Worm (Caenorhabditis elegans) whole organism, L3 larva: ENCODE measurements around the gene K01H12.4.

Experiments
- R02D3.7 ChIP-seq: fragments of 150-350 bp; optimal IDR thresholded peaks from 2 replicates; lab custom pipeline; 2014; ENCODE audit warnings: missing biosample characterization, missing genetic modification characterization
- ZK546.5 ChIP-seq: sonication (generic microtip); optimal IDR thresholded peaks from 2 replicates; lab custom pipeline; 2017; ENCODE audit warnings: missing biosample characterization, missing genetic modification characterization
- aly-2 ChIP-seq: fragments of 150-350 bp; optimal IDR thresholded peaks from 2 replicates; lab custom pipeline; 2014; ENCODE audit warnings: missing biosample characterization, missing genetic modification characterization
- ama-1 ChIP-seq: fragments of 150-350 bp; optimal IDR thresholded peaks from 2 replicates; lab custom pipeline; 2018
- ceh-16 ChIP-seq: sonication (generic microtip); optimal IDR thresholded peaks from 2 replicates; lab custom pipeline; 2017; ENCODE audit warnings: missing biosample characterization, missing genetic modification characterization
- ceh-28 ChIP-seq: fragments of 150-350 bp; optimal IDR thresholded peaks from 2 replicates; lab custom pipeline; 2014; ENCODE audit warnings: missing biosample characterization, missing genetic modification reagents, missing genetic modification characterization
- ceh-82 ChIP-seq: fragments of 150-350 bp; optimal IDR thresholded peaks from 2 replicates; lab custom pipeline; 2014; ENCODE audit warnings: missing biosample characterization, missing genetic modification characterization
- ceh-9 ChIP-seq: sonication (generic microtip); optimal IDR thresholded peaks from 2 replicates; lab custom pipeline; 2018; ENCODE audit warnings: missing biosample characterization, missing genetic modification characterization
- daf-12 ChIP-seq: fragments of 150-350 bp; optimal IDR thresholded peaks from 2 replicates; lab custom pipeline; 2014; ENCODE audit warnings: missing biosample characterization, missing genetic modification reagents, missing genetic modification characterization
- egl-27 ChIP-seq: sonication (generic microtip); optimal IDR thresholded peaks from 4 replicates; lab custom pipeline; 2017; ENCODE audit warnings: missing biosample characterization, missing genetic modification reagents, missing genetic modification characterization
- egl-5 ChIP-seq: fragments of 150-350 bp; optimal IDR thresholded peaks from 2 replicates; lab custom pipeline; 2017; ENCODE audit warnings: missing biosample characterization, missing genetic modification reagents, missing genetic modification characterization, inconsistent platforms
- elt-1 ChIP-seq: fragments of 150-350 bp; optimal IDR thresholded peaks from 2 replicates; lab custom pipeline; 2014; ENCODE audit warnings: missing biosample characterization, missing genetic modification characterization
- elt-2 ChIP-seq: sonication (generic microtip); optimal IDR thresholded peaks from 2 replicates; lab custom pipeline; 2016; ENCODE audit warnings: missing genetic modification reagents, mild to moderate bottlenecking, missing genetic modification characterization, missing compliant biosample characterization
- elt-3 ChIP-seq, 3 experiments: fragments of 150-350 bp in 1 of 3; sonication (generic microtip) in 2 of 3; optimal IDR thresholded peaks; 2 replicates in 2 of 3; 4 replicates in 1 of 3; lab custom pipeline; 2014 to 2017; ENCODE audit warnings: missing biosample characterization in 3 of 3, missing genetic modification characterization in 3 of 3
- eor-1 ChIP-seq, 2 experiments: fragments of 150-350 bp; optimal IDR thresholded peaks; 2 replicates each; lab custom pipeline; 2014 to 2018; ENCODE audit warnings: missing biosample characterization in 2 of 2, missing genetic modification characterization in 2 of 2
- fkh-10 ChIP-seq: sonication (generic microtip); optimal IDR thresholded peaks from 2 replicates; lab custom pipeline; 2017; ENCODE audit warnings: missing biosample characterization, missing genetic modification reagents, missing genetic modification characterization
- fkh-2 ChIP-seq: fragments of 150-350 bp; optimal IDR thresholded peaks from 2 replicates; lab custom pipeline; 2014; ENCODE audit warnings: missing biosample characterization, missing genetic modification reagents, missing genetic modification characterization
- fos-1 ChIP-seq: fragments of 150-350 bp; optimal IDR thresholded peaks from 2 replicates; lab custom pipeline; 2014; ENCODE audit warnings: missing biosample characterization, missing genetic modification characterization
- hmg-11 ChIP-seq: sonication (generic microtip); optimal IDR thresholded peaks from 2 replicates; lab custom pipeline; 2016; ENCODE audit warnings: missing genetic modification characterization, missing compliant biosample characterization
- jun-1 ChIP-seq: fragments of 150-350 bp; optimal IDR thresholded peaks from 2 replicates; lab custom pipeline; 2014; ENCODE audit warnings: missing biosample characterization, missing genetic modification reagents, missing genetic modification characterization
- lin-15B ChIP-seq: fragments of 150-350 bp; optimal IDR thresholded peaks from 2 replicates; lab custom pipeline; 2014; ENCODE audit warnings: missing biosample characterization, missing genetic modification characterization
- lin-39 ChIP-seq: fragments of 150-350 bp; optimal IDR thresholded peaks from 2 replicates; lab custom pipeline; 2018; ENCODE audit warnings: missing biosample characterization, missing genetic modification reagents, missing genetic modification characterization
- lsy-12 ChIP-seq: sonication (generic microtip); optimal IDR thresholded peaks from 2 replicates; lab custom pipeline; 2016; ENCODE audit warnings: mild to moderate bottlenecking, missing genetic modification characterization, missing compliant biosample characterization
- mdl-1 ChIP-seq: fragments of 150-350 bp; optimal IDR thresholded peaks from 2 replicates; lab custom pipeline; 2014; ENCODE audit warnings: missing biosample characterization, missing genetic modification characterization
- mml-1 ChIP-seq: fragments of 150-350 bp; sonication (generic microtip); optimal IDR thresholded peaks from 3 replicates; lab custom pipeline; 2014; ENCODE audit warnings: missing biosample characterization, missing genetic modification characterization
- nfya-1 ChIP-seq: sonication (generic microtip); optimal IDR thresholded peaks from 2 replicates; lab custom pipeline; 2017; ENCODE audit warnings: missing genetic modification characterization, mild to moderate bottlenecking, missing compliant biosample characterization, antibody characterized with exemption, moderate library complexity; ENCODE audit not compliant: insufficient read depth
- nhr-11 ChIP-seq: fragments of 150-350 bp; optimal IDR thresholded peaks from 2 replicates; lab custom pipeline; 2014; ENCODE audit warnings: missing biosample characterization, missing genetic modification characterization
- nhr-12 ChIP-seq: fragments of 150-350 bp; optimal IDR thresholded peaks from 2 replicates; lab custom pipeline; 2014; ENCODE audit warnings: missing biosample characterization, missing genetic modification characterization
- nhr-23 ChIP-seq: fragments of 150-350 bp; optimal IDR thresholded peaks from 2 replicates; lab custom pipeline; 2014; ENCODE audit warnings: missing biosample characterization, missing genetic modification reagents, missing genetic modification characterization
- nhr-237 ChIP-seq: fragments of 150-350 bp; optimal IDR thresholded peaks from 2 replicates; lab custom pipeline; 2014; ENCODE audit warnings: missing biosample characterization, missing genetic modification characterization
- nhr-25 ChIP-seq: sonication (generic microtip); optimal IDR thresholded peaks from 2 replicates; lab custom pipeline; 2017; ENCODE audit warnings: missing biosample characterization, missing genetic modification characterization
- nhr-28 ChIP-seq: fragments of 150-350 bp; optimal IDR thresholded peaks from 2 replicates; lab custom pipeline; 2014; ENCODE audit warnings: missing biosample characterization, missing genetic modification characterization
- nhr-43 ChIP-seq: sonication (generic microtip); optimal IDR thresholded peaks from 2 replicates; lab custom pipeline; 2016; ENCODE audit warnings: mild to moderate bottlenecking, missing genetic modification characterization, missing compliant biosample characterization; ENCODE audit not compliant: poor library complexity, severe bottlenecking
- nhr-67 ChIP-seq: fragments of 150-350 bp; optimal IDR thresholded peaks from 2 replicates; lab custom pipeline; 2014; ENCODE audit warnings: missing biosample characterization, missing genetic modification characterization
- nhr-76 ChIP-seq: fragments of 150-350 bp; sonication (generic microtip); optimal IDR thresholded peaks from 5 replicates; lab custom pipeline; 2014; ENCODE audit warnings: missing biosample characterization, missing genetic modification characterization
- nhr-77 ChIP-seq: fragments of 150-350 bp; optimal IDR thresholded peaks from 2 replicates; lab custom pipeline; 2014; ENCODE audit warnings: missing biosample characterization, missing genetic modification characterization
- pha-4 ChIP-seq: fragments of 150-350 bp; optimal IDR thresholded peaks from 2 replicates; lab custom pipeline; 2014; ENCODE audit warnings: missing biosample characterization, missing genetic modification reagents, missing genetic modification characterization
- pqm-1 ChIP-seq: fragments of 150-350 bp; optimal IDR thresholded peaks from 2 replicates; lab custom pipeline; 2017; ENCODE audit warnings: missing biosample characterization, missing genetic modification characterization, inconsistent platforms
- sea-2 ChIP-seq: fragments of 150-350 bp; sonication (generic microtip); optimal IDR thresholded peaks from 4 replicates; lab custom pipeline; 2014; ENCODE audit warnings: missing biosample characterization, missing genetic modification reagents, missing genetic modification characterization
- skn-1 ChIP-seq: fragments of 150-350 bp; optimal IDR thresholded peaks from 2 replicates; lab custom pipeline; 2014; ENCODE audit warnings: missing biosample characterization, missing genetic modification characterization
- snpc-4 ChIP-seq: fragments of 150-350 bp; optimal IDR thresholded peaks from 2 replicates; lab custom pipeline; 2014; ENCODE audit warnings: missing biosample characterization, missing genetic modification characterization
- tbx-2 ChIP-seq: sonication (generic microtip); optimal IDR thresholded peaks from 2 replicates; lab custom pipeline; 2016; ENCODE audit warnings: mild to moderate bottlenecking, missing genetic modification characterization, missing compliant biosample characterization
- unc-39 ChIP-seq: sonication (generic microtip); optimal IDR thresholded peaks from 4 replicates; lab custom pipeline; 2017; ENCODE audit warnings: missing biosample characterization, missing genetic modification characterization
- unc-62 ChIP-seq: fragments of 150-350 bp; sonication (generic microtip); optimal IDR thresholded peaks from 4 replicates; lab custom pipeline; 2014; ENCODE audit warnings: missing biosample characterization, missing genetic modification reagents, missing genetic modification characterization
- zag-1 ChIP-seq: fragments of 150-350 bp; optimal IDR thresholded peaks from 2 replicates; lab custom pipeline; 2014; ENCODE audit warnings: missing biosample characterization, missing genetic modification characterization
- ztf-11 ChIP-seq: fragments of 150-350 bp; optimal IDR thresholded peaks from 2 replicates; lab custom pipeline; 2014; ENCODE audit warnings: missing biosample characterization, missing genetic modification characterization
- ztf-4 ChIP-seq: fragments of 150-350 bp; optimal IDR thresholded peaks from 2 replicates; lab custom pipeline; 2014; ENCODE audit warnings: missing biosample characterization, missing genetic modification characterization

K01H12.4 gene

ce11 chrIV:9697869-9698268, 15.0 kb upstream of the K01H12.4 start:
- TF ChIP-seq lin-39 (tag; lab: Kevin White, UChicago) (no peak), pha-4 (tag; lab: Kevin White, UChicago) (no peak), zag-1 (no peak), ceh-9 (tag; lab: Kevin White, UChicago) (no peak), R02D3.7 (tag; lab: Kevin White, UChicago) (no peak), elt-3 (tag; optimal IDR thresholded peaks at IDR 0.05; lab: Kevin White, UChicago) (no peak), nhr-43 (tag; lab: Kevin White, UChicago) (no peak), ceh-28 (tag; lab: Kevin White, UChicago) (no peak), egl-27 (no peak), unc-62 (no peak), ceh-82 (tag; lab: Kevin White, UChicago) (no peak), ceh-16 (tag; lab: Kevin White, UChicago) (no peak), sea-2 (no peak), lsy-12 (tag; lab: Kevin White, UChicago) (no peak), nhr-76 (tag; lab: Kevin White, UChicago) (no peak), elt-1 (tag; lab: Kevin White, UChicago) (no peak), ztf-4 (tag; lab: Kevin White, UChicago) (no peak), unc-39 (no peak)
- TF ChIP-seq, all 47 proteins: peak for 0

ce11 chrIV:9699062-9699461, 13.8 kb upstream of the K01H12.4 start:
- TF ChIP-seq lsy-12 (tag; lab: Kevin White, UChicago): no peak
- peak; percentile 22 for TF ChIP-seq pha-4 (tag; lab: Kevin White, UChicago)
- no peak for TF ChIP-seq mml-1 (tag; lab: Kevin White, UChicago)
- TF ChIP-seq fkh-10 (GFP tag; lab: Kevin White, UChicago): no peak
- no peak for TF ChIP-seq daf-12 (tag; lab: Kevin White, UChicago)

ce11 chrIV:9706704-9707197, 6.1 kb upstream of the K01H12.4 start, which contains the start of the genes dcaf-1 and dph-3:
TSS of gene dcaf-1 (minus strand) at chrIV:9706723.
TSS of gene dph-3 (plus strand) at chrIV:9707147.
- TF ChIP-seq egl-27: no peak
- no peak for TF ChIP-seq nhr-12
- TF ChIP-seq zag-1: no peak
- TF ChIP-seq nhr-23 (tag; lab: Kevin White, UChicago): peak; percentile 22
- TF ChIP-seq sea-2: no peak
- no peak for TF ChIP-seq unc-39
- no peak for TF ChIP-seq fkh-10 (GFP tag; lab: Kevin White, UChicago)
- no peak for TF ChIP-seq mml-1 (tag; lab: Kevin White, UChicago)
- no peak for TF ChIP-seq fkh-2
- no peak for TF ChIP-seq ztf-11 (tag; lab: Kevin White, UChicago)
- TF ChIP-seq elt-1 (tag; lab: Kevin White, UChicago): no peak
- TF ChIP-seq skn-1: peak; percentile 80
- TF ChIP-seq pqm-1 (tag; lab: Kevin White, UChicago): no peak
- TF ChIP-seq elt-2: peak; percentile 14
- no peak for TF ChIP-seq nhr-25 (tag; lab: Kevin White, UChicago)
- peak; percentile 58 for TF ChIP-seq pha-4 (tag; lab: Kevin White, UChicago)
- TF ChIP-seq egl-5 (tag; lab: Kevin White, UChicago): peak; percentile 69
- TF ChIP-seq nhr-76 (tag; lab: Kevin White, UChicago): no peak
- TF ChIP-seq ZK546.5 (tag; lab: Kevin White, UChicago): no peak
- TF ChIP-seq jun-1 (tag; lab: Kevin White, UChicago): no peak
- TF ChIP-seq nhr-77: no peak
- no peak for TF ChIP-seq unc-62
- TF ChIP-seq ceh-28 (tag; lab: Kevin White, UChicago): no peak
- TF ChIP-seq tbx-2 (tag; lab: Kevin White, UChicago): no peak
- TF ChIP-seq ztf-4 (tag; lab: Kevin White, UChicago): no peak
- no peak for TF ChIP-seq R02D3.7 (tag; lab: Kevin White, UChicago)
- TF ChIP-seq lsy-12 (tag; lab: Kevin White, UChicago): no peak
- TF ChIP-seq ama-1: no peak
- no peak for TF ChIP-seq aly-2
- peak; percentile 35 for TF ChIP-seq hmg-11 (tag; lab: Kevin White, UChicago)
- peak; percentile 78 for TF ChIP-seq nfya-1
- TF ChIP-seq ceh-16 (tag; lab: Kevin White, UChicago): no peak
- no peak for TF ChIP-seq ceh-82 (tag; lab: Kevin White, UChicago)
- peak; percentile 48 for TF ChIP-seq lin-15B (tag; lab: Kevin White, UChicago)
- TF ChIP-seq fos-1: no peak
- no peak for TF ChIP-seq nhr-28 (tag; lab: Kevin White, UChicago)
- TF ChIP-seq eor-1 (tag; optimal IDR thresholded peaks at IDR 0.05; lab: Kevin White, UChicago): no peak
- no peak for TF ChIP-seq elt-3 (tag; optimal IDR thresholded peaks at IDR 0.05; lab: Kevin White, UChicago)
- TF ChIP-seq nhr-67 (tag; lab: Kevin White, UChicago): no peak
- TF ChIP-seq nhr-11 (tag; lab: Kevin White, UChicago): no peak
- TF ChIP-seq nhr-237 (tag; lab: Kevin White, UChicago): no peak
- no peak for TF ChIP-seq nhr-43 (tag; lab: Kevin White, UChicago)
- TF ChIP-seq mdl-1 (tag; lab: Kevin White, UChicago): no peak
- no peak for TF ChIP-seq daf-12 (tag; lab: Kevin White, UChicago)
- TF ChIP-seq lin-39 (tag; lab: Kevin White, UChicago): no peak
- TF ChIP-seq snpc-4: no peak
- TF ChIP-seq, all 47 proteins: peak for 8
